Worm (Caenorhabditis elegans) whole organism, midembryonic: ENCODE measurements around the gene Y38H8A.7.

ENCODE experiments used
- T22C8.4 ChIP-seq: fragments of 200-800 bp; sonication (Bioruptor generic); IDR thresholded peaks from 2 replicates; pipeline ENCODE4 v1.3.6; 2022; ENCODE audit warnings: missing genetic modification characterization, missing compliant biosample characterization
- cog-1 ChIP-seq: sonication (generic microtip); optimal IDR thresholded peaks from 2 replicates; lab custom pipeline; 2016; ENCODE audit warnings: missing genetic modification characterization, missing compliant biosample characterization
- flt-1 ChIP-seq: fragments of 200-800 bp; sonication (Bioruptor generic); IDR thresholded peaks from 2 replicates; pipeline ENCODE4 v1.3.6; 2022; ENCODE audit warnings: missing genetic modification characterization, missing compliant biosample characterization
- klf-2 ChIP-seq: fragments of 200-800 bp; sonication (Bioruptor generic); conservative IDR thresholded peaks from 2 replicates; pipeline ENCODE4 v1.3.6; 2022; ENCODE audit warnings: missing genetic modification reagents, missing genetic modification characterization, missing compliant biosample characterization
- med-1 ChIP-seq: sonication (generic microtip); optimal IDR thresholded peaks from 2 replicates; lab custom pipeline; 2017; ENCODE audit warnings: missing genetic modification characterization, mild to moderate bottlenecking, missing compliant biosample characterization, antibody characterized with exemption, missing genetic modification reagents; ENCODE audit not compliant: insufficient read depth
- ref-1 ChIP-seq: fragments of 200-800 bp; sonication (Bioruptor generic); conservative IDR thresholded peaks from 2 replicates; pipeline ENCODE4 v1.3.6; 2022; ENCODE audit warnings: missing genetic modification reagents, missing genetic modification characterization, missing compliant biosample characterization
- tab-1 ChIP-seq: fragments of 200-800 bp; sonication (Bioruptor generic); IDR thresholded peaks from 2 replicates; pipeline ENCODE4 v1.3.6; 2022; ENCODE audit warnings: missing genetic modification characterization, missing compliant biosample characterization
- ztf-23 ChIP-seq: fragments of 200-800 bp; sonication (Bioruptor generic); IDR thresholded peaks from 2 replicates; pipeline ENCODE4 v1.3.6; 2022; ENCODE audit warnings: missing genetic modification reagents, missing genetic modification characterization, missing compliant biosample characterization
- ztf-29 ChIP-seq: fragments of 200-800 bp; sonication (Bioruptor generic); IDR thresholded peaks from 2 replicates; pipeline ENCODE4 v1.3.6; 2022; ENCODE audit warnings: missing genetic modification reagents, missing genetic modification characterization, missing compliant biosample characterization

Gene Y38H8A.7

ce11 chrIV:13450740-13451139 is 4.6 kb upstream of the Y38H8A.7 start:
- no peak for TF ChIP-seq flt-1
- TF ChIP-seq T22C8.4 (GFP tag; lab: Robert Waterston, UW): no peak
- no peak for TF ChIP-seq klf-2 (GFP tag; lab: Robert Waterston, UW)
- no peak for TF ChIP-seq cog-1
- TF ChIP-seq ztf-23 (GFP tag; lab: Robert Waterston, UW): no peak
- TF ChIP-seq tab-1 (GFP tag; lab: Robert Waterston, UW): no peak
- no peak for TF ChIP-seq ztf-29 (GFP tag; lab: Robert Waterston, UW)
- TF ChIP-seq ref-1 (GFP tag; lab: Robert Waterston, UW): no peak
- no peak for TF ChIP-seq med-1

- no peak for TF ChIP-seq ref-1 (GFP tag; lab: Robert Waterston, UW)
- TF ChIP-seq tab-1 (GFP tag; lab: Robert Waterston, UW): no peak
- no peak for TF ChIP-seq flt-1
- no peak for TF ChIP-seq med-1
- no peak for TF ChIP-seq klf-2 (GFP tag; lab: Robert Waterston, UW)
- no peak for TF ChIP-seq ztf-23 (GFP tag; lab: Robert Waterston, UW)
- no peak for TF ChIP-seq cog-1
Observed at ce11 chrIV:13453509-13453908, 1.8 kb upstream of the Y38H8A.7 start.

ce11 chrIV:13454698-13455097 is 602 bp upstream of the Y38H8A.7 start, which contains the start of gene uso-1:
uso-1 (minus strand) TSS chrIV:13454798.
- TF ChIP-seq klf-2 (GFP tag; lab: Robert Waterston, UW): no peak
- no peak for TF ChIP-seq ztf-29 (GFP tag; lab: Robert Waterston, UW)
- TF ChIP-seq T22C8.4 (GFP tag; lab: Robert Waterston, UW): no peak
- no peak for TF ChIP-seq flt-1

ce11 chrIV:13456893-13457292 is 1.6 kb downstream of the Y38H8A.7 start:
- TF ChIP-seq klf-2 (GFP tag; lab: Robert Waterston, UW) (no peak), T22C8.4 (GFP tag; lab: Robert Waterston, UW) (no peak), ztf-23 (GFP tag; lab: Robert Waterston, UW) (no peak), ztf-29 (GFP tag; lab: Robert Waterston, UW) (no peak), flt-1 (no peak), tab-1 (GFP tag; lab: Robert Waterston, UW) (no peak), cog-1 (no peak), ref-1 (GFP tag; lab: Robert Waterston, UW) (no peak), med-1 (no peak)

ce11 chrIV:13458237-13458636 is 2.9 kb downstream of the Y38H8A.7 start:
- no peak for TF ChIP-seq med-1
- TF ChIP-seq klf-2 (GFP tag; lab: Robert Waterston, UW): no peak
- no peak for TF ChIP-seq cog-1
- TF ChIP-seq T22C8.4 (GFP tag; lab: Robert Waterston, UW): no peak
- TF ChIP-seq tab-1 (GFP tag; lab: Robert Waterston, UW): no peak
- TF ChIP-seq ztf-29 (GFP tag; lab: Robert Waterston, UW): no peak
- no peak for TF ChIP-seq flt-1
- TF ChIP-seq ztf-23 (GFP tag; lab: Robert Waterston, UW): no peak
- no peak for TF ChIP-seq ref-1 (GFP tag; lab: Robert Waterston, UW)

ce11 chrIV:13460876-13461275 is 5.6 kb downstream of the Y38H8A.7 start, which contains the start of gene Y38H8A.12:
Y38H8A.12 (minus strand) TSS chrIV:13460976.
- no peak for TF ChIP-seq tab-1 (GFP tag; lab: Robert Waterston, UW)
- TF ChIP-seq med-1: no peak
- TF ChIP-seq klf-2 (GFP tag; lab: Robert Waterston, UW): no peak
- no peak for TF ChIP-seq flt-1
- no peak for TF ChIP-seq ztf-29 (GFP tag; lab: Robert Waterston, UW)
- no peak for TF ChIP-seq cog-1
- TF ChIP-seq ztf-23 (GFP tag; lab: Robert Waterston, UW): no peak
- TF ChIP-seq ref-1 (GFP tag; lab: Robert Waterston, UW): no peak
- TF ChIP-seq T22C8.4 (GFP tag; lab: Robert Waterston, UW): no peak

ce11 chrIV:13463889-13464288 is 8.6 kb downstream of the Y38H8A.7 start:
- TF ChIP-seq flt-1 (peak; percentile 89), ref-1 (GFP tag; lab: Robert Waterston, UW) (peak; percentile 50; the same call in 1 of the 2 replicates)

- 0 out of 2 replicates have a peak, but pooled peaks have one; percentile 5 for TF ChIP-seq flt-1
Observed at ce11 chrIV:13464620-13465019, 9.3 kb downstream of the Y38H8A.7 start.

- TF ChIP-seq klf-2 (GFP tag; lab: Robert Waterston, UW): no peak
- TF ChIP-seq cog-1: no peak
- no peak for TF ChIP-seq ztf-23 (GFP tag; lab: Robert Waterston, UW)
- TF ChIP-seq T22C8.4 (GFP tag; lab: Robert Waterston, UW): no peak
- TF ChIP-seq flt-1: no peak
- TF ChIP-seq tab-1 (GFP tag; lab: Robert Waterston, UW): no peak
- TF ChIP-seq med-1: no peak
- TF ChIP-seq ztf-29 (GFP tag; lab: Robert Waterston, UW): no peak
- no peak for TF ChIP-seq ref-1 (GFP tag; lab: Robert Waterston, UW)
Observed at ce11 chrIV:13465797-13466196, 10.5 kb downstream of the Y38H8A.7 start, which contains the start of gene fezf-1. fezf-1 (plus strand) TSS chrIV:13466097.

ce11 chrIV:13472011-13472410 is 16.7 kb downstream of the Y38H8A.7 start, which contains the start of the genes ttbk-8.1 and Y38H8A.4:
ttbk-8.1 (plus strand) TSS chrIV:13472311.
Y38H8A.4 (minus strand) TSS chrIV:13472376.
- TF ChIP-seq ref-1 (GFP tag; lab: Robert Waterston, UW) (no peak), ztf-23 (GFP tag; lab: Robert Waterston, UW) (no peak), ztf-29 (GFP tag; lab: Robert Waterston, UW) (no peak), T22C8.4 (GFP tag; lab: Robert Waterston, UW) (no peak), klf-2 (GFP tag; lab: Robert Waterston, UW) (no peak), tab-1 (GFP tag; lab: Robert Waterston, UW) (no peak), med-1 (no peak), cog-1 (no peak)

ce11 chrIV:13474132-13474531 is 18.8 kb downstream of the Y38H8A.7 start, which contains the start of gene Y38H8A.2:
Y38H8A.2 (plus strand) TSS chrIV:13474432.
- TF ChIP-seq tab-1 (GFP tag; lab: Robert Waterston, UW): no peak
- no peak for TF ChIP-seq ref-1 (GFP tag; lab: Robert Waterston, UW)
- TF ChIP-seq cog-1: no peak
- no peak for TF ChIP-seq flt-1
- no peak for TF ChIP-seq ztf-23 (GFP tag; lab: Robert Waterston, UW)
- TF ChIP-seq klf-2 (GFP tag; lab: Robert Waterston, UW): no peak
- TF ChIP-seq med-1: no peak
- no peak for TF ChIP-seq ztf-29 (GFP tag; lab: Robert Waterston, UW)
- TF ChIP-seq T22C8.4 (GFP tag; lab: Robert Waterston, UW): no peak
